Worm (Caenorhabditis elegans) whole organism, L4/young adult: ENCODE results near the gene B0393.4.

ENCODE experiments used
- dao-5 ChIP-seq: sonication (generic microtip); optimal IDR thresholded peaks from 2 replicates; lab custom pipeline; 2016; ENCODE audit warnings: missing genotype, missing genetic modification characterization, moderate library complexity, missing compliant biosample characterization
- him-1 ChIP-seq: sonication (generic microtip); optimal IDR thresholded peaks from 2 replicates; lab custom pipeline; 2016; ENCODE audit warnings: missing genotype, missing genetic modification reagents, missing genetic modification characterization, missing compliant biosample characterization

- no peak for TF ChIP-seq him-1
- no peak for TF ChIP-seq dao-5 (tag; lab: Kevin White, UChicago)
Measured at ce11 chrIII:4735443-4735842, 28.0 kb downstream of the B0393.4 start, which contains the start of gene F17C8.7.
